Worm (Caenorhabditis elegans) whole organism, L4 larva: ENCODE results near the gene math-26.

Source experiments
- ZK546.5 ChIP-seq, 2 experiments: sonication (generic microtip); optimal IDR thresholded peaks; 2 replicates each; lab custom pipeline; 2017; ENCODE audit warnings: missing biosample characterization in 2 of 2, missing genetic modification characterization in 2 of 2
- ceh-32 ChIP-seq: sonication (generic microtip); optimal IDR thresholded peaks from 2 replicates; lab custom pipeline; 2016; ENCODE audit warnings: mild to moderate bottlenecking, missing genetic modification characterization, missing compliant biosample characterization; ENCODE audit not compliant: poor library complexity
- ces-1 ChIP-seq: fragments of 150-350 bp; sonication (generic microtip); optimal IDR thresholded peaks from 4 replicates; lab custom pipeline; 2014; ENCODE audit warnings: missing biosample characterization, missing genetic modification reagents, missing genetic modification characterization
- hlh-11 ChIP-seq: fragments of 200-800 bp; sonication (Bioruptor generic); optimal IDR thresholded peaks from 2 replicates; lab custom pipeline; 2018; ENCODE audit warnings: mild to moderate bottlenecking, missing genetic modification characterization, missing compliant biosample characterization
- lin-13 ChIP-seq: fragments of 150-350 bp; optimal IDR thresholded peaks from 2 replicates; lab custom pipeline; 2014; ENCODE audit warnings: missing biosample characterization, missing genetic modification reagents, missing genetic modification characterization

DNA sequence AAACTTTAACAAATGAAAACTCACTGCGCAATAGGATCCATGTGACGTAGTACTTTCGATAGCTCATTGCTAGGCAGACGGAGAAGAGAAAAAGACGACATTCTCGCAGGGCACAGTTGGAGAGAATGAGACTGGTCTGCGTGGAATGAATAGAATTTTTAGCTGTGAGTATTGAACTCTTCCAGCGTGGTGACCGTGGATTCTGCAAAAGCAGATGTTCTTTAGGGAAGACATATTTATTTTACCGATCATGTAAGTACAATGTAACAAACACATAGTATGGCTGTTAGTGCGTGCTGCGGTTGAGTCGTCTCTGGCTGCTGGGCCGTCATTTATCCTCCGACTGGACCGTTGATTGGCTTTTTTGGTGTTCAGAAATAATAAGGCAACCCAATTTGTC, 18.5 kb upstream of the math-26 start, which contains the start of gene F36H5.9:
- TF ChIP-seq lin-13 (GFP tag; lab: Kevin White, UChicago): no peak
- no peak for TF ChIP-seq hlh-11 (tag; lab: Kevin White, UChicago)
- no peak for TF ChIP-seq ZK546.5 (tag; optimal IDR thresholded peaks at IDR 0.05; lab: Kevin White, UChicago)
- no peak for TF ChIP-seq ceh-32 (tag; lab: Kevin White, UChicago)
- TF ChIP-seq ces-1 (GFP tag; lab: Kevin White, UChicago): no peak
